Worm (Caenorhabditis elegans) whole organism, L4 larva: ENCODE measurements around the gene tag-343.

Experiments
- D1046.2 ChIP-seq: fragments of 200-800 bp; sonication (Bioruptor generic); IDR thresholded peaks from 2 replicates; pipeline ENCODE4 v1.3.6; 2022; ENCODE audit warnings: missing genetic modification characterization, missing compliant biosample characterization
- F10B5.3 ChIP-seq: sonication (generic microtip); optimal IDR thresholded peaks from 2 replicates; lab custom pipeline; 2016; ENCODE audit warnings: mild to moderate bottlenecking, missing genetic modification characterization, missing compliant biosample characterization
- F26F4.8 ChIP-seq: fragments of 200-800 bp; sonication (Bioruptor generic); conservative IDR thresholded peaks from 2 replicates; pipeline ENCODE4 v1.3.6; 2022; ENCODE audit warnings: missing genetic modification characterization, missing compliant biosample characterization
- F49E8.2 ChIP-seq: sonication (generic microtip); optimal IDR thresholded peaks from 2 replicates; lab custom pipeline; 2016; ENCODE audit warnings: missing compliant biosample characterization, mild to moderate bottlenecking, missing genetic modification characterization, borderline replicate concordance
- R02D3.7 ChIP-seq: fragments of 150-350 bp; sonication (generic microtip); optimal IDR thresholded peaks from 3 replicates; lab custom pipeline; 2014; ENCODE audit warnings: missing biosample characterization, missing genetic modification characterization
- Y105C5A.15 ChIP-seq: fragments of 200-800 bp; sonication (Bioruptor generic); IDR thresholded peaks from 2 replicates; pipeline ENCODE4 v1.3.6; 2022; ENCODE audit warnings: missing genetic modification characterization, missing compliant biosample characterization
- Y48G9A.11 ChIP-seq: fragments of 200-800 bp; sonication (Bioruptor generic); IDR thresholded peaks from 2 replicates; pipeline ENCODE4 v1.3.6; 2022; ENCODE audit warnings: missing genetic modification reagents, missing genetic modification characterization, missing compliant biosample characterization
- ZK337.2 ChIP-seq: fragments of 200-800 bp; sonication (Bioruptor generic); IDR thresholded peaks from 2 replicates; pipeline ENCODE4 v1.3.6; 2022; ENCODE audit warnings: missing genetic modification reagents, missing genetic modification characterization, missing compliant biosample characterization
- attf-4 ChIP-seq: sonication (generic microtip); optimal IDR thresholded peaks from 3 replicates; lab custom pipeline; 2017; ENCODE audit warnings: missing biosample characterization, missing genetic modification characterization
- ceh-28 ChIP-seq: fragments of 150-350 bp; optimal IDR thresholded peaks from 2 replicates; lab custom pipeline; 2014; ENCODE audit warnings: missing biosample characterization, missing genetic modification reagents, missing genetic modification characterization
- ceh-44 ChIP-seq: fragments of 200-800 bp; sonication (Bioruptor generic); IDR thresholded peaks from 2 replicates; pipeline ENCODE4 v1.3.6; 2022; ENCODE audit warnings: missing genetic modification reagents, missing genetic modification characterization, missing compliant biosample characterization
- daf-16 ChIP-seq, 3 experiments: sonication (generic microtip); optimal IDR thresholded peaks; 2 replicates each; lab custom pipeline; 2016 to 2017; ENCODE audit warnings: missing genetic modification characterization in 3 of 3, missing genetic modification reagents in 3 of 3, mild to moderate bottlenecking in 2 of 3, missing compliant biosample characterization in 2 of 3, missing biosample characterization in 1 of 3, moderate library complexity in 1 of 3
- dmd-8 ChIP-seq: fragments of 200-800 bp; sonication (Bioruptor generic); IDR thresholded peaks from 2 replicates; pipeline ENCODE4 v1.3.6; 2022; ENCODE audit warnings: missing genetic modification characterization, missing compliant biosample characterization
- fos-1 ChIP-seq: fragments of 150-350 bp; optimal IDR thresholded peaks from 2 replicates; lab custom pipeline; 2014; ENCODE audit warnings: missing biosample characterization, missing genetic modification characterization
- hlh-11 ChIP-seq: fragments of 200-800 bp; sonication (Bioruptor generic); optimal IDR thresholded peaks from 2 replicates; lab custom pipeline; 2018; ENCODE audit warnings: mild to moderate bottlenecking, missing genetic modification characterization, missing compliant biosample characterization
- hlh-30 ChIP-seq: sonication (generic microtip); optimal IDR thresholded peaks from 2 replicates; lab custom pipeline; 2017; ENCODE audit warnings: antibody characterized with exemption, mild to moderate bottlenecking, missing genetic modification characterization, missing compliant biosample characterization; ENCODE audit not compliant: insufficient read depth
- jun-1 ChIP-seq: fragments of 150-350 bp; optimal IDR thresholded peaks from 2 replicates; lab custom pipeline; 2014; ENCODE audit warnings: missing biosample characterization, missing genetic modification reagents, missing genetic modification characterization
- mdl-1 ChIP-seq, 2 experiments: fragments of 150-350 bp in 1 of 2; sonication (generic microtip) in 1 of 2; optimal IDR thresholded peaks; 2 replicates each; lab custom pipeline; 2014 to 2017; ENCODE audit warnings: missing biosample characterization in 2 of 2, missing genetic modification characterization in 2 of 2
- mep-1 ChIP-seq: fragments of 150-350 bp; sonication (generic microtip); optimal IDR thresholded peaks from 3 replicates; lab custom pipeline; 2014; ENCODE audit warnings: missing biosample characterization, missing genetic modification characterization
- mxl-2 ChIP-seq: fragments of 200-800 bp; sonication (Bioruptor generic); conservative IDR thresholded peaks from 2 replicates; pipeline ENCODE4 v1.3.6; 2022; ENCODE audit warnings: missing genetic modification reagents, missing genetic modification characterization, missing compliant biosample characterization
- mxl-3 ChIP-seq: fragments of 200-800 bp; sonication (Bioruptor generic); optimal IDR thresholded peaks from 2 replicates; lab custom pipeline; 2018; ENCODE audit warnings: mild to moderate bottlenecking, missing genetic modification characterization, missing compliant biosample characterization
- nhr-25 ChIP-seq: sonication (generic microtip); optimal IDR thresholded peaks from 2 replicates; lab custom pipeline; 2017; ENCODE audit warnings: missing genetic modification characterization, mild to moderate bottlenecking, missing compliant biosample characterization, antibody characterized with exemption, moderate library complexity, borderline replicate concordance; ENCODE audit not compliant: insufficient read depth
- nhr-42 ChIP-seq: fragments of 200-800 bp; sonication (Bioruptor generic); IDR thresholded peaks from 2 replicates; pipeline ENCODE4 v1.3.6; 2022; ENCODE audit warnings: missing genetic modification characterization, missing compliant biosample characterization
- nhr-6 ChIP-seq: fragments of 150-350 bp; optimal IDR thresholded peaks from 2 replicates; lab custom pipeline; 2014; ENCODE audit warnings: missing biosample characterization, missing genetic modification characterization
- php-3 ChIP-seq: fragments of 200-800 bp; sonication (Bioruptor generic); IDR thresholded peaks from 2 replicates; pipeline ENCODE4 v1.3.6; 2022; ENCODE audit warnings: missing genetic modification reagents, missing genetic modification characterization, missing compliant biosample characterization
- rbr-2 ChIP-seq: sonication (generic microtip); optimal IDR thresholded peaks from 2 replicates; lab custom pipeline; 2016; ENCODE audit warnings: missing genotype, missing genetic modification characterization, missing compliant biosample characterization
- set-16 ChIP-seq: fragments of 200-800 bp; sonication (Bioruptor generic); IDR thresholded peaks from 2 replicates; pipeline ENCODE4 v1.3.6; 2022; ENCODE audit warnings: missing genetic modification reagents, missing genetic modification characterization, missing compliant biosample characterization
- skn-1 ChIP-seq: fragments of 150-350 bp; optimal IDR thresholded peaks from 2 replicates; lab custom pipeline; 2014; ENCODE audit warnings: missing biosample characterization, missing genetic modification characterization
- snpc-1.2 ChIP-seq: fragments of 200-800 bp; sonication (Bioruptor generic); IDR thresholded peaks from 2 replicates; pipeline ENCODE4 v1.3.6; 2022; ENCODE audit warnings: missing genetic modification reagents, missing genetic modification characterization, missing compliant biosample characterization
- snpc-4 ChIP-seq: fragments of 150-350 bp; optimal IDR thresholded peaks from 2 replicates; lab custom pipeline; 2014; ENCODE audit warnings: missing biosample characterization, missing genetic modification characterization
- spr-1 ChIP-seq: sonication (generic microtip); optimal IDR thresholded peaks from 2 replicates; lab custom pipeline; 2016; ENCODE audit warnings: mild to moderate bottlenecking, missing genetic modification characterization, missing compliant biosample characterization
- unc-130 ChIP-seq: sonication (generic microtip); optimal IDR thresholded peaks from 2 replicates; lab custom pipeline; 2016; ENCODE audit warnings: missing genetic modification reagents, missing genetic modification characterization, missing compliant biosample characterization
- unc-62 ChIP-seq, 3 experiments: fragments of 150-350 bp in 1 of 3; sonication (generic microtip); optimal IDR thresholded peaks in 2 of 3; peaks in 1 of 3; 1 replicate in 1 of 3; 2 replicates in 2 of 3; lab custom pipeline; 2014 to 2017; ENCODE audit warnings: missing biosample characterization in 3 of 3, missing genetic modification characterization in 3 of 3, missing genetic modification reagents in 3 of 3, missing genotype in 1 of 3
- vab-7 ChIP-seq: fragments of 200-800 bp; sonication (Bioruptor generic); IDR thresholded peaks from 2 replicates; pipeline ENCODE4 v1.3.6; 2022; ENCODE audit warnings: missing genetic modification reagents, missing genetic modification characterization, missing compliant biosample characterization
- zag-1 ChIP-seq: fragments of 150-350 bp; optimal IDR thresholded peaks from 2 replicates; lab custom pipeline; 2014; ENCODE audit warnings: missing biosample characterization, missing genetic modification characterization
- ztf-11 ChIP-seq: fragments of 150-350 bp; optimal IDR thresholded peaks from 2 replicates; lab custom pipeline; 2014; ENCODE audit warnings: missing biosample characterization, missing genetic modification characterization
- ztf-7 ChIP-seq: fragments of 150-350 bp; optimal IDR thresholded peaks from 2 replicates; lab custom pipeline; 2014; ENCODE audit warnings: missing biosample characterization, missing genetic modification characterization

The tag-343 gene

ce11 chrX:16669106-16669505 lies 5.4 kb downstream of the tag-343 start (continued):
- no peak for TF ChIP-seq F10B5.3 (tag; lab: Kevin White, UChicago)
- no peak for TF ChIP-seq zag-1
- no peak for TF ChIP-seq mdl-1 (tag; optimal IDR thresholded peaks at IDR 0.05; lab: Kevin White, UChicago)
- TF ChIP-seq skn-1 (tag; lab: Kevin White, UChicago) = no peak
- no peak for TF ChIP-seq dmd-8 (GFP tag; lab: Robert Waterston, UW)
- TF ChIP-seq daf-16 (GFP tag; optimal IDR thresholded peaks at IDR 0.05; lab: Kevin White, UChicago) = no peak
- peak; percentile 47 for TF ChIP-seq daf-16 (tag; optimal IDR thresholded peaks at IDR 0.05; lab: Kevin White, UChicago)
- TF ChIP-seq nhr-42 (GFP tag; lab: Robert Waterston, UW) = no peak
- TF ChIP-seq ZK337.2 = no peak
- no peak for TF ChIP-seq D1046.2 (GFP tag; lab: Robert Waterston, UW)
- no peak for TF ChIP-seq nhr-25 (tag; lab: Kevin White, UChicago)
- no peak for TF ChIP-seq nhr-6 (tag; lab: Kevin White, UChicago)
- no peak for TF ChIP-seq ceh-44 (GFP tag; lab: Robert Waterston, UW)
- no peak for TF ChIP-seq mxl-2 (GFP tag; lab: Robert Waterston, UW)
- TF ChIP-seq mep-1 (tag; lab: Kevin White, UChicago) = no peak
- TF ChIP-seq ztf-7 (tag; lab: Kevin White, UChicago) = no peak
- no peak for TF ChIP-seq hlh-11 (tag; lab: Kevin White, UChicago)
- no peak for TF ChIP-seq fos-1 (tag; lab: Kevin White, UChicago)
- 0 out of 2 replicates have a peak, but pooled peaks have one; percentile 40 for TF ChIP-seq php-3 (GFP tag; lab: Robert Waterston, UW)
- no peak for TF ChIP-seq Y48G9A.11
- TF ChIP-seq ceh-28 (tag; lab: Kevin White, UChicago) = no peak
- no peak for TF ChIP-seq unc-130

- TF ChIP-seq rbr-2 (tag; lab: Kevin White, UChicago) = no peak
- TF ChIP-seq D1046.2 (GFP tag; lab: Robert Waterston, UW) = no peak
- TF ChIP-seq spr-1 = no peak
- no peak for TF ChIP-seq Y105C5A.15
- TF ChIP-seq R02D3.7 (tag; lab: Kevin White, UChicago) = no peak
- TF ChIP-seq F26F4.8 (GFP tag; lab: Robert Waterston, UW) = no peak
- no peak for TF ChIP-seq mxl-3
- no peak for TF ChIP-seq attf-4
- no peak for TF ChIP-seq vab-7
- TF ChIP-seq ZK337.2 = no peak
- TF ChIP-seq ztf-11 (tag; lab: Kevin White, UChicago) = no peak
- TF ChIP-seq snpc-4 (tag; lab: Kevin White, UChicago) = no peak
- TF ChIP-seq ztf-7 (tag; lab: Kevin White, UChicago) = no peak
- no peak for TF ChIP-seq snpc-1.2 (GFP tag; lab: Robert Waterston, UW)
Measured at ce11 chrX:16667515-16667914, 7.0 kb downstream of the tag-343 start.

- TF ChIP-seq set-16 (GFP tag; lab: Robert Waterston, UW) (no peak), snpc-1.2 (GFP tag; lab: Robert Waterston, UW) (no peak), unc-62 (GFP tag; optimal IDR thresholded peaks at IDR 0.05 in 1 of 2; lab: Kevin White, UChicago) (peak in 1 of 2 experiments; percentile 71), unc-62 (tag; optimal IDR thresholded peaks at IDR 0.05; lab: Kevin White, UChicago) (no peak), php-3 (GFP tag; lab: Robert Waterston, UW) (no peak), jun-1 (tag; lab: Kevin White, UChicago) (no peak), F49E8.2 (tag; lab: Kevin White, UChicago) (no peak), hlh-30 (tag; lab: Kevin White, UChicago) (no peak)
Measured at ce11 chrX:16662723-16663122, 11.8 kb downstream of the tag-343 start, which contains the start of gene F43B10.1. Gene F43B10.1, minus strand, starts transcription at chrX:16662823.
